Fruit fly (Drosophila melanogaster) whole organism, embryonic: ENCODE results near the gene Vps26.

Experiments used
- Adf1 ChIP-seq: fragments of 200-800 bp; sonication (Bioruptor generic); IDR thresholded peaks from 2 replicates; pipeline ENCODE4 v1.3.6; 2022; ENCODE audit warnings: missing biosample characterization, missing genetic modification characterization
- Atf6 ChIP-seq: fragments of 200-800 bp; sonication (Bioruptor generic); IDR thresholded peaks from 2 replicates; pipeline ENCODE4 v1.3.6; 2022; ENCODE audit warnings: missing biosample characterization, missing genetic modification characterization
- BEAF-32 ChIP-seq: fragments of 200-800 bp; sonication (Bioruptor generic); optimal IDR thresholded peaks from 3 replicates; lab custom pipeline; 2017; ENCODE audit warnings: missing biosample characterization, missing genetic modification characterization, mild to moderate bottlenecking, moderate library complexity, missing genetic modification reagents
- Bteb2 ChIP-seq: fragments of 200-800 bp; sonication (Bioruptor generic); optimal IDR thresholded peaks from 2 replicates; lab custom pipeline; 2016; ENCODE audit warnings: missing biosample characterization, missing genetic modification characterization
- CG10267 ChIP-seq: fragments of 200-800 bp; sonication (Bioruptor generic); optimal IDR thresholded peaks from 2 replicates; lab custom pipeline; 2018; ENCODE audit warnings: missing biosample characterization, mild to moderate bottlenecking, missing genetic modification characterization, moderate library complexity
- CG10462 ChIP-seq: fragments of 200-800 bp; sonication (Bioruptor generic); optimal IDR thresholded peaks from 2 replicates; lab custom pipeline; 2016; ENCODE audit warnings: missing biosample characterization, missing genetic modification characterization
- CG11504 ChIP-seq: fragments of 200-800 bp; sonication (Bioruptor generic); optimal IDR thresholded peaks from 3 replicates; lab custom pipeline; 2019; ENCODE audit warnings: missing biosample characterization, mild to moderate bottlenecking, missing genetic modification characterization, moderate library complexity
- CG12155 ChIP-seq: fragments of 200-800 bp; sonication (Bioruptor generic); optimal IDR thresholded peaks from 3 replicates; lab custom pipeline; 2016; ENCODE audit warnings: missing biosample characterization, missing genetic modification characterization
- CG13424 ChIP-seq: fragments of 200-800 bp; sonication (Bioruptor generic); optimal IDR thresholded peaks from 2 replicates; lab custom pipeline; 2019; ENCODE audit warnings: missing biosample characterization, mild to moderate bottlenecking, missing genetic modification characterization, moderate library complexity
- CG14667 ChIP-seq: fragments of 200-800 bp; sonication (Bioruptor generic); IDR thresholded peaks from 2 replicates; pipeline ENCODE4 v1.3.6; 2022; ENCODE audit warnings: missing biosample characterization, missing genetic modification characterization
- CG16815 ChIP-seq: fragments of 200-800 bp; sonication (Bioruptor generic); optimal IDR thresholded peaks from 3 replicates; lab custom pipeline; 2017; ENCODE audit warnings: missing biosample characterization, mild to moderate bottlenecking, missing genetic modification characterization
- CG17829 ChIP-seq: fragments of 200-800 bp; optimal IDR thresholded peaks from 2 replicates; lab custom pipeline; 2019; ENCODE audit warnings: missing biosample characterization, mild to moderate bottlenecking, missing genetic modification characterization, moderate library complexity
- CG2889 ChIP-seq: fragments of 200-800 bp; sonication (Bioruptor generic); IDR thresholded peaks from 3 replicates; pipeline ENCODE4 v1.3.6; 2022; ENCODE audit warnings: missing biosample characterization, missing genetic modification characterization
- CG32772 ChIP-seq: fragments of 200-800 bp; sonication (Bioruptor generic); IDR thresholded peaks from 2 replicates; pipeline ENCODE4 v1.3.6; 2022; ENCODE audit warnings: missing biosample characterization, missing genetic modification characterization
- CG4282 ChIP-seq: fragments of 200-800 bp; sonication (Bioruptor generic); optimal IDR thresholded peaks from 2 replicates; lab custom pipeline; 2016; ENCODE audit warnings: missing biosample characterization, missing genetic modification characterization
- CG4854 ChIP-seq: fragments of 200-800 bp; sonication (Bioruptor generic); optimal IDR thresholded peaks from 2 replicates; lab custom pipeline; 2016; ENCODE audit warnings: missing biosample characterization, missing genetic modification characterization, inconsistent platforms
- CG6175 ChIP-seq: fragments of 200-800 bp; sonication (Bioruptor generic); IDR thresholded peaks from 3 replicates; pipeline ENCODE4 v1.3.6; 2022; ENCODE audit warnings: missing biosample characterization, missing genetic modification characterization
- CG6765 ChIP-seq: fragments of 200-800 bp; sonication (Bioruptor generic); optimal IDR thresholded peaks from 3 replicates; lab custom pipeline; 2017; ENCODE audit warnings: missing biosample characterization, mild to moderate bottlenecking, missing genetic modification characterization
- Chrac-16 ChIP-seq: fragments of 200-800 bp; sonication (Bioruptor generic); optimal IDR thresholded peaks from 3 replicates; lab custom pipeline; 2016; ENCODE audit warnings: missing biosample characterization, missing genetic modification characterization
- GATAe ChIP-seq: fragments of 200-800 bp; sonication (Bioruptor generic); conservative IDR thresholded peaks from 2 replicates; pipeline ENCODE4 v1.3.6; 2022; ENCODE audit warnings: missing biosample characterization, missing genetic modification characterization
- HmgZ ChIP-seq: fragments of 200-800 bp; sonication (Bioruptor generic); optimal IDR thresholded peaks from 2 replicates; lab custom pipeline; 2018; ENCODE audit warnings: missing biosample characterization, mild to moderate bottlenecking, missing genetic modification characterization
- Hr39 ChIP-seq: fragments of >200 bp; optimal IDR thresholded peaks from 2 replicates; lab custom pipeline; 2017
- Med ChIP-seq: fragments of 200-800 bp; sonication (Bioruptor generic); peaks from one replicate; lab custom pipeline; 2016; ENCODE audit warnings: missing biosample characterization, missing genetic modification characterization, mild to moderate bottlenecking, inconsistent platforms, moderate library complexity
- Mrtf ChIP-seq: fragments of 200-800 bp; sonication (Bioruptor generic); IDR thresholded peaks from 3 replicates; pipeline ENCODE4 v1.3.6; 2022; ENCODE audit warnings: missing biosample characterization, missing genetic modification characterization
- Myb ChIP-seq: fragments of 200-800 bp; sonication (Bioruptor generic); optimal IDR thresholded peaks from 2 replicates; lab custom pipeline; 2016; ENCODE audit warnings: missing biosample characterization, missing genetic modification characterization
- Neu2 ChIP-seq: fragments of 200-800 bp; sonication (Bioruptor generic); optimal IDR thresholded peaks from 3 replicates; lab custom pipeline; 2016; ENCODE audit warnings: missing biosample characterization, missing genetic modification characterization, borderline replicate concordance
- Nf-YA ChIP-seq: fragments of 200-800 bp; sonication (Bioruptor generic); IDR thresholded peaks from 2 replicates; pipeline ENCODE4 v1.3.6; 2022; ENCODE audit warnings: missing biosample characterization, missing genetic modification characterization
- NfI ChIP-seq: fragments of 200-800 bp; sonication (Bioruptor generic); optimal IDR thresholded peaks from 3 replicates; lab custom pipeline; 2018; ENCODE audit warnings: missing biosample characterization, mild to moderate bottlenecking, missing genetic modification characterization, moderate library complexity
- Spps ChIP-seq: fragments of 200-800 bp; sonication (Bioruptor generic); optimal IDR thresholded peaks from 2 replicates; lab custom pipeline; 2018; ENCODE audit warnings: missing biosample characterization, mild to moderate bottlenecking, missing genetic modification characterization
- TFAM ChIP-seq: fragments of 200-800 bp; sonication (Bioruptor generic); optimal IDR thresholded peaks from 2 replicates; lab custom pipeline; 2017; ENCODE audit warnings: missing biosample characterization, missing genetic modification characterization, inconsistent platforms
- aop ChIP-seq: fragments of 200-800 bp; sonication (Bioruptor generic); IDR thresholded peaks from 2 replicates; pipeline ENCODE4 v1.3.6; 2022; ENCODE audit warnings: missing biosample characterization, missing genetic modification characterization
- br ChIP-seq: fragments of >200 bp; optimal IDR thresholded peaks from 2 replicates; lab custom pipeline; 2017
- bsh ChIP-seq, 2 experiments: fragments of 200-800 bp; sonication (Bioruptor generic); optimal IDR thresholded peaks; 2 replicates each; lab custom pipeline; 2017 to 2018; ENCODE audit warnings: mild to moderate bottlenecking in 2 of 2, missing biosample characterization in 2 of 2, missing genetic modification characterization in 2 of 2, moderate library complexity in 1 of 2
- caup ChIP-seq: fragments of 200-800 bp; sonication (Bioruptor generic); optimal IDR thresholded peaks from 3 replicates; lab custom pipeline; 2017; ENCODE audit warnings: missing biosample characterization, mild to moderate bottlenecking, missing genetic modification characterization, moderate library complexity; ENCODE audit not compliant: severe bottlenecking
- corto ChIP-seq: fragments of 200-800 bp; sonication (Bioruptor generic); optimal IDR thresholded peaks from 2 replicates; lab custom pipeline; 2016; ENCODE audit warnings: missing biosample characterization, mild to moderate bottlenecking, missing genetic modification characterization, moderate library complexity
- crol ChIP-seq: fragments of 200-800 bp; sonication (Bioruptor generic); IDR thresholded peaks from 2 replicates; pipeline ENCODE4 v1.3.6; 2022; ENCODE audit warnings: missing biosample characterization, missing genetic modification characterization
- crp ChIP-seq, 2 experiments: fragments of 200-800 bp; sonication (Bioruptor generic); optimal IDR thresholded peaks; 2 replicates in 1 of 2; 3 replicates in 1 of 2; lab custom pipeline; 2017; ENCODE audit warnings: missing biosample characterization in 2 of 2, missing genetic modification characterization in 2 of 2, mild to moderate bottlenecking in 1 of 2, moderate library complexity in 1 of 2
- dimm ChIP-seq: fragments of 200-800 bp; sonication (Bioruptor generic); IDR thresholded peaks from 2 replicates; pipeline ENCODE4 v1.3.6; 2022; ENCODE audit warnings: missing biosample characterization, missing genetic modification characterization
- ftz-f1 ChIP-seq: fragments of 200-800 bp; sonication (Bioruptor generic); optimal IDR thresholded peaks from 2 replicates; lab custom pipeline; 2016; ENCODE audit warnings: missing biosample characterization, missing genetic modification characterization
- her ChIP-seq: fragments of 200-800 bp; sonication (Bioruptor generic); optimal IDR thresholded peaks from 2 replicates; lab custom pipeline; 2016; ENCODE audit warnings: missing biosample characterization, missing genetic modification characterization
- inv ChIP-seq: fragments of 200-800 bp; sonication (Bioruptor generic); IDR thresholded peaks from 2 replicates; pipeline ENCODE4 v1.3.6; 2022; ENCODE audit warnings: missing biosample characterization, missing genetic modification characterization; ENCODE audit not compliant: partially characterized antibody
- knrl ChIP-seq: fragments of 200-800 bp; sonication (Bioruptor generic); IDR thresholded peaks from 3 replicates; pipeline ENCODE4 v1.3.6; 2022; ENCODE audit warnings: missing biosample characterization, missing genetic modification characterization; ENCODE audit not compliant: partially characterized antibody
- luna ChIP-seq: fragments of 200-800 bp; sonication (Bioruptor generic); optimal IDR thresholded peaks from 2 replicates; lab custom pipeline; 2016; ENCODE audit warnings: missing biosample characterization, missing genetic modification characterization
- nerfin-1 ChIP-seq: fragments of 200-800 bp; sonication (Bioruptor generic); optimal IDR thresholded peaks from 3 replicates; lab custom pipeline; 2019; ENCODE audit warnings: missing biosample characterization, mild to moderate bottlenecking, missing genetic modification characterization, moderate library complexity
- org-1 ChIP-seq: fragments of 200-800 bp; sonication (Bioruptor generic); optimal IDR thresholded peaks from 2 replicates; lab custom pipeline; 2017; ENCODE audit warnings: missing biosample characterization, missing genetic modification characterization
- row ChIP-seq: fragments of 200-800 bp; sonication (Bioruptor generic); IDR thresholded peaks from 3 replicates; pipeline ENCODE4 v1.3.6; 2022; ENCODE audit warnings: missing biosample characterization, missing genetic modification characterization
- run ChIP-seq: fragments of 200-800 bp; sonication (Bioruptor generic); optimal IDR thresholded peaks from 3 replicates; lab custom pipeline; 2018; ENCODE audit warnings: missing biosample characterization, mild to moderate bottlenecking, missing genetic modification characterization
- sd ChIP-seq: fragments of 200-800 bp; sonication (Bioruptor generic); optimal IDR thresholded peaks from 3 replicates; lab custom pipeline; 2018; ENCODE audit warnings: missing biosample characterization, mild to moderate bottlenecking, missing genetic modification characterization, moderate library complexity
- slou ChIP-seq: fragments of 200-800 bp; sonication (Bioruptor generic); optimal IDR thresholded peaks from 3 replicates; lab custom pipeline; 2016; ENCODE audit warnings: missing biosample characterization, missing genetic modification characterization
- zfh1 ChIP-seq: fragments of 200-800 bp; sonication (Bioruptor generic); IDR thresholded peaks from 3 replicates; pipeline ENCODE4 v1.3.6; 2022; ENCODE audit warnings: missing biosample characterization, missing genetic modification characterization

Gene Vps26

dm6 chrX:1828097-1828496, 45.6 kb upstream of the Vps26 start:
- TF ChIP-seq TFAM (GFP tag; lab: Kevin White, UChicago) (no peak), Adf1 (GFP tag; lab: Robert Waterston, UW) (no peak), CG32772 (GFP tag; lab: Robert Waterston, UW) (no peak), her (GFP tag; lab: Kevin White, UChicago) (no peak), aop (GFP tag; lab: Robert Waterston, UW) (no peak), CG12155 (GFP tag; lab: Kevin White, UChicago) (no peak), Hr39 (lab: Kevin White, UChicago) (no peak), inv (no peak), caup (GFP tag; lab: Kevin White, UChicago) (no peak), crol (GFP tag; lab: Robert Waterston, UW) (0 out of 2 replicates have a peak, but pooled peaks have one; percentile 37), GATAe (GFP tag; lab: Robert Waterston, UW) (no peak), Med (GFP tag; lab: Kevin White, UChicago) (peak; percentile 34), Nf-YA (no peak), slou (GFP tag; lab: Kevin White, UChicago) (no peak), Bteb2 (no peak), Myb (no peak), CG6175 (GFP tag; lab: Robert Waterston, UW) (peak; percentile 54; the same call in 1 of the 3 replicates), Atf6 (no peak), CG17829 (no peak), zfh1 (GFP tag; lab: Robert Waterston, UW) (no peak), CG4282 (GFP tag; lab: Kevin White, UChicago) (no peak), Mrtf (GFP tag; lab: Robert Waterston, UW) (no peak), nerfin-1 (tag; lab: Kevin White, UChicago) (no peak), CG11504 (tag; lab: Kevin White, UChicago) (no peak)

- TF ChIP-seq run (tag; lab: Kevin White, UChicago): peak; percentile 92
- TF ChIP-seq CG10267 (tag; lab: Kevin White, UChicago): peak; percentile 88
- TF ChIP-seq CG6765 (GFP tag; lab: Kevin White, UChicago): peak; percentile 93
- peak; percentile 13 for TF ChIP-seq BEAF-32 (GFP tag; lab: Kevin White, UChicago)
- peak; percentile 85 for TF ChIP-seq CG16815
- peak; percentile 98 for TF ChIP-seq row
- TF ChIP-seq corto (GFP tag; lab: Kevin White, UChicago): peak; percentile 94
- peak; percentile 36 for TF ChIP-seq ftz-f1 (GFP tag; lab: Kevin White, UChicago)
- TF ChIP-seq CG10462 (GFP tag; lab: Kevin White, UChicago): peak; percentile 82
- peak; percentile 95 for TF ChIP-seq NfI
- TF ChIP-seq CG2889 (GFP tag; lab: Robert Waterston, UW): peak; percentile 93
- TF ChIP-seq Neu2 (GFP tag; lab: Kevin White, UChicago): peak; percentile 57
- peak; percentile 92 for TF ChIP-seq CG14667 (GFP tag; lab: Robert Waterston, UW)
- peak in 1 of 2 experiments; percentile 65 for TF ChIP-seq crp (GFP tag; optimal IDR thresholded peaks at IDR 0.05; lab: Kevin White, UChicago)
- peak; percentile 68 for TF ChIP-seq Spps (tag; lab: Kevin White, UChicago)
- TF ChIP-seq bsh (GFP tag; optimal IDR thresholded peaks at IDR 0.05; lab: Kevin White, UChicago): peak; percentile 93 to 98
- peak; percentile 89 for TF ChIP-seq sd (tag; lab: Kevin White, UChicago)
- TF ChIP-seq org-1 (GFP tag; lab: Kevin White, UChicago): peak; percentile 92
- peak; percentile 49; the same call in 2 of the 3 replicates for TF ChIP-seq knrl (GFP tag; lab: Robert Waterston, UW)
- TF ChIP-seq luna: peak; percentile 61
- no peak for TF ChIP-seq br
- peak; percentile 97 for TF ChIP-seq HmgZ (tag; lab: Kevin White, UChicago)
- TF ChIP-seq CG4854 (GFP tag; lab: Kevin White, UChicago): peak; percentile 89
- TF ChIP-seq CG13424: peak; percentile 94
- peak; percentile 88 for TF ChIP-seq dimm (GFP tag; lab: Robert Waterston, UW)
- TF ChIP-seq Chrac-16 (GFP tag; lab: Kevin White, UChicago): peak; percentile 91
These were observed 43.0 kb upstream of the Vps26 start for dm6 chrX:1830396-1831218.
